Worm (Caenorhabditis elegans): ENCODE data around the gene cyp-33C6.

Gene cyp-33C6

DNA sequence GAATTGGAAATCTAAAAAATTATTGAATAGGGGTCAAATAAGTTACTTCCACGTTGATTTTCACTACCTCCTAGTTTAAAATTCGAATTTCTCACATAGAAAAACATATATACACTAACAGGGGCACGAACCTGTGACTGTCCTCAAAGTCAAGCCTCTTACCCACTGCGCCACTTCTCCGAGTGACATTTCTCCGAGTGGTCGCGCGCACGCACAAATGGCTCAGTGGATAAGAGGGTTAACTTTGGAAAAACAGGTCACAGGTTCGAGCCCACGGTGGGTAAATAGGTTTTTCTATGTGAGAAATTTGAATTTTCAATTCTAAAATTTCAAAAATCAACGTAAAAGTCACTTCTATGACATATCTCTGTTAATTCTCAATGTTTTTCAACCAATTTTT, 28.1 kb upstream of the cyp-33C6 start:
- no peak for TF ChIP-seq hlh-13 (GFP tag; optimal IDR thresholded peaks at IDR 0.05)
- TF ChIP-seq sox-4 (tag; optimal IDR thresholded peaks at IDR 0.05): no peak
- TF ChIP-seq npax-4 (tag; optimal IDR thresholded peaks at IDR 0.05): no peak
- TF ChIP-seq unc-55 (GFP tag; optimal IDR thresholded peaks at IDR 0.05): no peak
- no peak for TF ChIP-seq hlh-6 (tag; optimal IDR thresholded peaks at IDR 0.05)

DNA sequence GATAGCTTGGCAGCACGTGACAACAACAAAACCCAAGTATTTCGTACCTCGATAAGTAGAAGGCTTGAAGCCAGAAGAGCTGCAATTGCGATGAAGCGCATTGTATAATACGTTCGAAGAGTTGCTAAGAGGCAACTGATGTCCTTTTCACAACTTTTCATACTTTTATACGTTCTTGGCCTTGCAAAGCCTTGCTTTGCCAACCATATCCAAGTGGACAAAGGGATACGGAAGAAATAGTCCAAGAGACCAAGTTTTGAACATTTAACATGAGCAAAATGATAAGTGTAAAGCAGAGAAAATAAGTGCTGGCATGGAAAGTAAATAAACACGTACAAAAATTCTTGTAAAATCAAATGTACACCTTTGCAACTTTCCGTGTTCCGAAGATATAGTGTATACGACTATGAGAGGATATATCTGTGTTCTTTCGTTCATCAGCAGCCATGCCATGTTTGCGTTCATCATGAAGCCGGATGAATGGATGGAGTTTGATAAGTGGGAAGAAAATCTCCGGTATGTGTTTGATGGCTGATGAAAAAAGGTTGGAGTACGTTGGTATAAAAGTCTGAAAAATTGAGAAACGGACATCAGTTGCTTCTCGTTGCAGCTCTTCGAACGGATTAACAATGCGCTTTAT, 25.2 kb upstream of the cyp-33C6 start, which contains the start of the genes Y5H2A.4 and abu-4:
TSS of gene Y5H2A.4 (minus strand) at position 101 of the 640 bp plus-strand sequence.
TSS of gene abu-4 (plus strand) at position 590 of the 640 bp plus-strand sequence.
- TF ChIP-seq rnt-1 (tag; optimal IDR thresholded peaks at IDR 0.05) (no peak), ets-4 (tag; optimal IDR thresholded peaks at IDR 0.05) (no peak), mec-3 (tag; optimal IDR thresholded peaks at IDR 0.05; ENCODE audit: borderline replicate concordance) (no peak)

- TF ChIP-seq syd-9 (tag; optimal IDR thresholded peaks at IDR 0.05): no peak
- TF ChIP-seq eyg-1 (tag; optimal IDR thresholded peaks at IDR 0.05): no peak
- TF ChIP-seq npax-4 (tag; optimal IDR thresholded peaks at IDR 0.05): no peak
- TF ChIP-seq tbx-2 (tag; optimal IDR thresholded peaks at IDR 0.05): no peak
- no peak for TF ChIP-seq ceh-18 (tag; optimal IDR thresholded peaks at IDR 0.05)
- no peak for TF ChIP-seq ceh-2 (tag; optimal IDR thresholded peaks at IDR 0.05)
- no peak for TF ChIP-seq ceh-34 (tag; optimal IDR thresholded peaks at IDR 0.05)
Observed at ce11 chrV:2271750-2272149, 22.5 kb upstream of the cyp-33C6 start, which contains the start of gene Y5H2A.1. Gene Y5H2A.1, minus strand, starts transcription at chrV:2271850.

ce11 chrV:2266958-2267357, 17.7 kb upstream of the cyp-33C6 start, which contains the start of gene nhr-275:
Gene nhr-275, minus strand, starts transcription at chrV:2267058.
- TF ChIP-seq dmd-4 (tag; optimal IDR thresholded peaks at IDR 0.05; ENCODE audit: borderline replicate concordance): no peak
- no peak for TF ChIP-seq lim-6 (tag; optimal IDR thresholded peaks at IDR 0.05)
- TF ChIP-seq tbx-7 (tag; optimal IDR thresholded peaks at IDR 0.05): no peak
- no peak for TF ChIP-seq unc-42 (tag; optimal IDR thresholded peaks at IDR 0.05)
- no peak for TF ChIP-seq pros-1 (tag; optimal IDR thresholded peaks at IDR 0.05)
- TF ChIP-seq ceh-22 (tag; optimal IDR thresholded peaks at IDR 0.05): no peak
- no peak for TF ChIP-seq pqm-1 (tag; optimal IDR thresholded peaks at IDR 0.05)
- no peak for TF ChIP-seq elt-4 (tag; optimal IDR thresholded peaks at IDR 0.05)
- no peak for TF ChIP-seq sox-4 (tag; optimal IDR thresholded peaks at IDR 0.05)
- TF ChIP-seq ceh-34 (tag; optimal IDR thresholded peaks at IDR 0.05): no peak
- TF ChIP-seq rnt-1 (tag; optimal IDR thresholded peaks at IDR 0.05): no peak
- no peak for TF ChIP-seq gmeb-2 (tag; optimal IDR thresholded peaks at IDR 0.05)
- TF ChIP-seq nhr-11 (tag; optimal IDR thresholded peaks at IDR 0.05): no peak

- TF ChIP-seq unc-3 (GFP tag; conservative IDR thresholded peaks at IDR 0.05): no peak
- TF ChIP-seq unc-3 (tag; optimal IDR thresholded peaks at IDR 0.05): no peak
- TF ChIP-seq mec-3 (tag; optimal IDR thresholded peaks at IDR 0.05; ENCODE audit: borderline replicate concordance): no peak
- no peak for TF ChIP-seq ttx-3 (tag; optimal IDR thresholded peaks at IDR 0.05)
- no peak for TF ChIP-seq lim-6 (tag; optimal IDR thresholded peaks at IDR 0.05)
- TF ChIP-seq sdc-2 (tag; optimal IDR thresholded peaks at IDR 0.05): no peak
- no peak for TF ChIP-seq ref-2 (tag; optimal IDR thresholded peaks at IDR 0.05)
- no peak for TF ChIP-seq eyg-1 (tag; optimal IDR thresholded peaks at IDR 0.05)
- no peak for TF ChIP-seq unc-55 (GFP tag; optimal IDR thresholded peaks at IDR 0.05)
- no peak for TF ChIP-seq ceh-14 (tag; optimal IDR thresholded peaks at IDR 0.05)
- TF ChIP-seq sox-2 (GFP tag; IDR thresholded peaks at IDR 0.05): no peak
- TF ChIP-seq madf-2 (tag; optimal IDR thresholded peaks at IDR 0.05): no peak
- TF ChIP-seq gmeb-2 (tag; optimal IDR thresholded peaks at IDR 0.05): no peak
- no peak for TF ChIP-seq ceh-45 (GFP tag; IDR thresholded peaks at IDR 0.05)
- no peak for TF ChIP-seq K09A11.1 (tag; optimal IDR thresholded peaks at IDR 0.05; ENCODE audit: insufficient read depth)
- no peak for TF ChIP-seq che-1 (tag; optimal IDR thresholded peaks at IDR 0.05)
- no peak for TF ChIP-seq ztf-16 (tag; optimal IDR thresholded peaks at IDR 0.05)
Observed at ce11 chrV:2264925-2265324, 15.7 kb upstream of the cyp-33C6 start.
